Worm (Caenorhabditis elegans): ENCODE measurements around the gene ceh-48.

DNA sequence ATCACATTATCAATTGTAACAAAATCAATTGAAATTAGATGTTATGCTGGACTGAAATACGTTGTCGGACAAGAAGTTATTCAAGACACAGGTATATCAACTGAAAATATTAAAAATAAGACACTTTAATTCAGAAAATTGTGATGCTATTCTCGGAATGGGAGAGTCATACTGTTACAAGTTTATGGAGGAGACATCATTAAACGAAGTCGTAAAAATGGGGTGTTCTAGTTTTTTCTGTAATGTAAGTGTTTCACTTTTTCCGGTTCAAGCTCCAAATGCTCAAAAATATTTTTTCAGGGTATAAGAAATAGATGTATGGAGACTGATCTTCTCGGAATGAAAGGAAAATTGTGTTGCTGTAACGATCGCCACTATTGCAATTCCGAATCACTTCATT, 7.1 kb upstream of the ceh-48 start, which contains the start of gene C17H12.37:
- no peak for TF ChIP-seq W03F9.2 (tag; optimal IDR thresholded peaks at IDR 0.05)
- TF ChIP-seq dao-5 (tag; optimal IDR thresholded peaks at IDR 0.05), result no peak
